Worm (Caenorhabditis elegans) whole organism, midembryonic: ENCODE measurements around the gene fbxb-108.

ENCODE experiments used
- T22C8.4 ChIP-seq: fragments of 200-800 bp; sonication (Bioruptor generic); IDR thresholded peaks from 2 replicates; pipeline ENCODE4 v1.3.6; 2022; ENCODE audit warnings: missing genetic modification characterization, missing compliant biosample characterization
- cog-1 ChIP-seq: sonication (generic microtip); optimal IDR thresholded peaks from 2 replicates; lab custom pipeline; 2016; ENCODE audit warnings: missing genetic modification characterization, missing compliant biosample characterization
- flt-1 ChIP-seq: fragments of 200-800 bp; sonication (Bioruptor generic); IDR thresholded peaks from 2 replicates; pipeline ENCODE4 v1.3.6; 2022; ENCODE audit warnings: missing genetic modification characterization, missing compliant biosample characterization
- klf-2 ChIP-seq: fragments of 200-800 bp; sonication (Bioruptor generic); conservative IDR thresholded peaks from 2 replicates; pipeline ENCODE4 v1.3.6; 2022; ENCODE audit warnings: missing genetic modification reagents, missing genetic modification characterization, missing compliant biosample characterization
- med-1 ChIP-seq: sonication (generic microtip); optimal IDR thresholded peaks from 2 replicates; lab custom pipeline; 2017; ENCODE audit warnings: missing genetic modification characterization, mild to moderate bottlenecking, missing compliant biosample characterization, antibody characterized with exemption, missing genetic modification reagents; ENCODE audit not compliant: insufficient read depth
- ref-1 ChIP-seq: fragments of 200-800 bp; sonication (Bioruptor generic); conservative IDR thresholded peaks from 2 replicates; pipeline ENCODE4 v1.3.6; 2022; ENCODE audit warnings: missing genetic modification reagents, missing genetic modification characterization, missing compliant biosample characterization
- tab-1 ChIP-seq: fragments of 200-800 bp; sonication (Bioruptor generic); IDR thresholded peaks from 2 replicates; pipeline ENCODE4 v1.3.6; 2022; ENCODE audit warnings: missing genetic modification characterization, missing compliant biosample characterization
- ztf-23 ChIP-seq: fragments of 200-800 bp; sonication (Bioruptor generic); IDR thresholded peaks from 2 replicates; pipeline ENCODE4 v1.3.6; 2022; ENCODE audit warnings: missing genetic modification reagents, missing genetic modification characterization, missing compliant biosample characterization
- ztf-29 ChIP-seq: fragments of 200-800 bp; sonication (Bioruptor generic); IDR thresholded peaks from 2 replicates; pipeline ENCODE4 v1.3.6; 2022; ENCODE audit warnings: missing genetic modification reagents, missing genetic modification characterization, missing compliant biosample characterization

fbxb-108 gene

ce11 chrII:2807674-2808206 lies 43.0 kb downstream of the fbxb-108 start, which contains the start of gene K12H6.12:
K12H6.12 (plus strand) TSS chrII:2808156.
- no peak for TF ChIP-seq klf-2 (GFP tag; lab: Robert Waterston, UW)
- no peak for TF ChIP-seq ref-1 (GFP tag; lab: Robert Waterston, UW)
- TF ChIP-seq flt-1 (GFP tag; lab: Robert Waterston, UW): no peak
- TF ChIP-seq cog-1: no peak
- TF ChIP-seq ztf-23 (GFP tag; lab: Robert Waterston, UW): no peak
- no peak for TF ChIP-seq ztf-29 (GFP tag; lab: Robert Waterston, UW)
- no peak for TF ChIP-seq tab-1
- TF ChIP-seq med-1 (GFP tag; lab: Kevin White, UChicago): no peak
- TF ChIP-seq T22C8.4 (GFP tag; lab: Robert Waterston, UW): no peak

ce11 chrII:2815017-2815416 lies 50.3 kb downstream of the fbxb-108 start:
- no peak for TF ChIP-seq ztf-23 (GFP tag; lab: Robert Waterston, UW)
- no peak for TF ChIP-seq klf-2 (GFP tag; lab: Robert Waterston, UW)

- TF ChIP-seq T22C8.4 (GFP tag; lab: Robert Waterston, UW) (no peak), med-1 (GFP tag; lab: Kevin White, UChicago) (no peak), flt-1 (GFP tag; lab: Robert Waterston, UW) (no peak), ztf-23 (GFP tag; lab: Robert Waterston, UW) (no peak), cog-1 (no peak), klf-2 (GFP tag; lab: Robert Waterston, UW) (no peak), tab-1 (no peak), ref-1 (GFP tag; lab: Robert Waterston, UW) (no peak), ztf-29 (GFP tag; lab: Robert Waterston, UW) (no peak)
These were observed 50.7 kb downstream of the fbxb-108 start, which contains the start of gene K12H6.2 for ce11 chrII:2815444-2815843. K12H6.2 (minus strand) TSS chrII:2815544.
